Fruit fly (Drosophila melanogaster) whole organism, embryonic: ENCODE data around the gene Rbp4.
A peak's percentile ranks its signal among the peaks of the same experiment; 100 is the strongest.

Source experiments
- Asciz ChIP-seq: fragments of 200-800 bp; sonication (Bioruptor generic); optimal IDR thresholded peaks from 2 replicates; lab custom pipeline; 2017; ENCODE audit warnings: missing biosample characterization, mild to moderate bottlenecking, missing genetic modification characterization, missing genetic modification reagents
- CG11695 ChIP-seq: fragments of 200-800 bp; sonication (Bioruptor generic); IDR thresholded peaks from 3 replicates; pipeline ENCODE4 v1.3.6; 2022; ENCODE audit warnings: missing biosample characterization, missing genetic modification characterization
- CG11696 ChIP-seq: fragments of 200-800 bp; sonication (Bioruptor generic); IDR thresholded peaks from 2 replicates; pipeline ENCODE4 v1.3.6; 2022; ENCODE audit warnings: missing biosample characterization, missing genetic modification characterization
- CG11723 ChIP-seq: fragments of 200-800 bp; sonication (Bioruptor generic); optimal IDR thresholded peaks from 2 replicates; lab custom pipeline; 2017; ENCODE audit warnings: missing biosample characterization, mild to moderate bottlenecking, missing genetic modification characterization
- CG12942 ChIP-seq: fragments of 200-800 bp; sonication (Bioruptor generic); optimal IDR thresholded peaks from 3 replicates; lab custom pipeline; 2016; ENCODE audit warnings: missing biosample characterization, missing genetic modification characterization
- CG13775 ChIP-seq: fragments of 200-800 bp; sonication (Bioruptor generic); optimal IDR thresholded peaks from 3 replicates; lab custom pipeline; 2017; ENCODE audit warnings: missing biosample characterization, mild to moderate bottlenecking, missing genetic modification characterization
- CG15479 ChIP-seq: fragments of 200-800 bp; sonication (Bioruptor generic); optimal IDR thresholded peaks from 3 replicates; lab custom pipeline; 2019; ENCODE audit warnings: missing biosample characterization, mild to moderate bottlenecking, missing genetic modification characterization, moderate library complexity
- CG17359 ChIP-seq: fragments of 200-800 bp; sonication (Bioruptor generic); optimal IDR thresholded peaks from 3 replicates; lab custom pipeline; 2018; ENCODE audit warnings: missing biosample characterization, mild to moderate bottlenecking, missing genetic modification characterization, moderate library complexity
- CG2199 ChIP-seq: fragments of 200-800 bp; sonication (Bioruptor generic); IDR thresholded peaks from 3 replicates; pipeline ENCODE4 v1.3.6; 2022; ENCODE audit warnings: missing biosample characterization, missing genetic modification characterization
- CG3726 ChIP-seq: fragments of 200-800 bp; sonication (Bioruptor generic); IDR thresholded peaks from 3 replicates; pipeline ENCODE4, ENCODE4 v1.3.6; 2022; ENCODE audit warnings: missing biosample characterization, missing genetic modification characterization
- CG6254 ChIP-seq: fragments of 200-800 bp; sonication (Bioruptor generic); optimal IDR thresholded peaks from 3 replicates; lab custom pipeline; 2017; ENCODE audit warnings: mild to moderate bottlenecking, missing biosample characterization, missing genetic modification reagents, missing genetic modification characterization
- CG6683 ChIP-seq: fragments of 200-800 bp; sonication (Bioruptor generic); optimal IDR thresholded peaks from 2 replicates; lab custom pipeline; 2017; ENCODE audit warnings: missing biosample characterization, mild to moderate bottlenecking, missing genetic modification characterization, missing genetic modification reagents
- CG7786 ChIP-seq: fragments of 200-800 bp; sonication (Bioruptor generic); optimal IDR thresholded peaks from 2 replicates; lab custom pipeline; 2016; ENCODE audit warnings: missing biosample characterization, missing genetic modification characterization
- CG7839 ChIP-seq: fragments of 200-800 bp; sonication (Bioruptor generic); optimal IDR thresholded peaks from 3 replicates; lab custom pipeline; 2018; ENCODE audit warnings: missing biosample characterization, mild to moderate bottlenecking, missing genetic modification characterization, moderate library complexity
- CG8478 ChIP-seq: fragments of >200 bp; optimal IDR thresholded peaks from 2 replicates; lab custom pipeline; 2018
- E2f2 ChIP-seq: fragments of 200-800 bp; sonication (Bioruptor generic); IDR thresholded peaks from 2 replicates; pipeline ENCODE4 v1.3.6; 2022; ENCODE audit warnings: missing biosample characterization, missing genetic modification characterization
- Mes4 ChIP-seq: fragments of 200-800 bp; sonication (Bioruptor generic); optimal IDR thresholded peaks from 2 replicates; lab custom pipeline; 2016; ENCODE audit warnings: missing biosample characterization, missing genetic modification characterization
- Opbp ChIP-seq: fragments of 200-800 bp; sonication (Bioruptor generic); IDR thresholded peaks from 3 replicates; pipeline ENCODE4 v1.3.6; 2022; ENCODE audit warnings: missing biosample characterization, missing genetic modification characterization; ENCODE audit not compliant: partially characterized antibody
- Pdp1 ChIP-seq, 2 experiments: fragments of 200-800 bp; sonication (Bioruptor generic); optimal IDR thresholded peaks; 3 replicates each; lab custom pipeline; 2016; ENCODE audit warnings: missing biosample characterization in 2 of 2, missing genetic modification characterization in 2 of 2, mild to moderate bottlenecking in 1 of 2, moderate library complexity in 1 of 2
- ac ChIP-seq: fragments of 200-800 bp; sonication (Bioruptor generic); optimal IDR thresholded peaks from 3 replicates; lab custom pipeline; 2017; ENCODE audit warnings: missing biosample characterization, mild to moderate bottlenecking, missing genetic modification characterization
- bsh ChIP-seq, 2 experiments: fragments of 200-800 bp; sonication (Bioruptor generic); optimal IDR thresholded peaks; 2 replicates each; lab custom pipeline; 2017 to 2018; ENCODE audit warnings: mild to moderate bottlenecking in 2 of 2, missing biosample characterization in 2 of 2, missing genetic modification characterization in 2 of 2, moderate library complexity in 1 of 2
- chinmo ChIP-seq: fragments of 200-800 bp; sonication (Bioruptor generic); IDR thresholded peaks from 4 replicates; pipeline ENCODE4 v1.3.6; 2022; ENCODE audit warnings: missing biosample characterization, missing genetic modification characterization; ENCODE audit not compliant: partially characterized antibody
- corto ChIP-seq: fragments of 200-800 bp; sonication (Bioruptor generic); optimal IDR thresholded peaks from 2 replicates; lab custom pipeline; 2016; ENCODE audit warnings: missing biosample characterization, mild to moderate bottlenecking, missing genetic modification characterization, moderate library complexity
- cwo ChIP-seq: fragments of 200-800 bp; sonication (Bioruptor generic); optimal IDR thresholded peaks from 3 replicates; lab custom pipeline; 2017; ENCODE audit warnings: missing biosample characterization, missing genetic modification characterization, mild to moderate bottlenecking, moderate library complexity, missing genetic modification reagents
- dati ChIP-seq: fragments of 200-800 bp; sonication (Bioruptor generic); IDR thresholded peaks from 2 replicates; pipeline ENCODE4 v1.3.6; 2022; ENCODE audit warnings: missing biosample characterization, missing genetic modification characterization
- en ChIP-seq: fragments of 200-800 bp; sonication (Bioruptor generic); optimal IDR thresholded peaks from 2 replicates; lab custom pipeline; 2016; ENCODE audit warnings: missing biosample characterization, missing genetic modification characterization
- fu2 ChIP-seq: fragments of 200-800 bp; sonication (Bioruptor generic); optimal IDR thresholded peaks from 2 replicates; lab custom pipeline; 2016; ENCODE audit warnings: missing biosample characterization, missing genetic modification characterization
- gcm2 ChIP-seq: fragments of 200-800 bp; sonication (Bioruptor generic); optimal IDR thresholded peaks from 2 replicates; lab custom pipeline; 2016; ENCODE audit warnings: missing biosample characterization, missing genetic modification characterization
- hbn ChIP-seq: fragments of 200-800 bp; sonication (Bioruptor generic); IDR thresholded peaks from 2 replicates; pipeline ENCODE4 v1.3.6; 2022; ENCODE audit warnings: missing biosample characterization, missing genetic modification characterization; ENCODE audit not compliant: partially characterized antibody
- ind ChIP-seq: fragments of 200-800 bp; sonication (Bioruptor generic); optimal IDR thresholded peaks from 3 replicates; lab custom pipeline; 2016; ENCODE audit warnings: missing biosample characterization, missing genetic modification characterization
- lbe ChIP-seq: fragments of 200-800 bp; sonication (Bioruptor generic); optimal IDR thresholded peaks from 2 replicates; lab custom pipeline; 2016; ENCODE audit warnings: missing biosample characterization, mild to moderate bottlenecking, missing genetic modification characterization
- nmo ChIP-seq: fragments of 200-800 bp; sonication (Bioruptor generic); optimal IDR thresholded peaks from 2 replicates; lab custom pipeline; 2018; ENCODE audit warnings: missing biosample characterization, mild to moderate bottlenecking, missing genetic modification characterization, moderate library complexity
- pita ChIP-seq: fragments of 200-800 bp; sonication (Bioruptor generic); optimal IDR thresholded peaks from 2 replicates; lab custom pipeline; 2017; ENCODE audit warnings: missing biosample characterization, mild to moderate bottlenecking, missing genetic modification characterization
- pros ChIP-seq: fragments of 200-800 bp; sonication (Bioruptor generic); optimal IDR thresholded peaks from 3 replicates; lab custom pipeline; 2019; ENCODE audit warnings: missing biosample characterization, mild to moderate bottlenecking, missing genetic modification characterization, moderate library complexity
- ro ChIP-seq: fragments of 200-800 bp; sonication (Bioruptor generic); IDR thresholded peaks from 2 replicates; pipeline ENCODE4 v1.3.6; 2022; ENCODE audit warnings: missing biosample characterization, missing genetic modification characterization
- run ChIP-seq: fragments of 200-800 bp; sonication (Bioruptor generic); optimal IDR thresholded peaks from 3 replicates; lab custom pipeline; 2018; ENCODE audit warnings: missing biosample characterization, mild to moderate bottlenecking, missing genetic modification characterization
- sd ChIP-seq: fragments of 200-800 bp; sonication (Bioruptor generic); optimal IDR thresholded peaks from 3 replicates; lab custom pipeline; 2018; ENCODE audit warnings: missing biosample characterization, mild to moderate bottlenecking, missing genetic modification characterization, moderate library complexity
- slp2 ChIP-seq: fragments of 200-800 bp; sonication (Bioruptor generic); optimal IDR thresholded peaks from 2 replicates; lab custom pipeline; 2016; ENCODE audit warnings: missing biosample characterization, missing genetic modification characterization
- sr ChIP-seq: fragments of 200-800 bp; sonication (Bioruptor generic); IDR thresholded peaks from 3 replicates; pipeline ENCODE4 v1.3.6; 2022; ENCODE audit warnings: missing biosample characterization, missing genetic modification characterization
- sug ChIP-seq: fragments of 200-800 bp; optimal IDR thresholded peaks from 2 replicates; lab custom pipeline; 2019; ENCODE audit warnings: missing biosample characterization, mild to moderate bottlenecking, missing genetic modification characterization, moderate library complexity
- tio ChIP-seq: fragments of 200-800 bp; sonication (Bioruptor generic); optimal IDR thresholded peaks from 2 replicates; lab custom pipeline; 2017; ENCODE audit warnings: missing biosample characterization, missing genetic modification characterization, inconsistent platforms
- tll ChIP-seq, 2 experiments: fragments of 200-800 bp in 1 of 2; fragments of >200 bp in 1 of 2; sonication (Bioruptor generic) in 1 of 2; optimal IDR thresholded peaks; 2 replicates each; lab custom pipeline; 2017 to 2019; ENCODE audit warnings: missing biosample characterization in 2 of 2, missing genetic modification characterization in 2 of 2, mild to moderate bottlenecking in 1 of 2, moderate library complexity in 1 of 2
- vvl ChIP-seq: fragments of 200-800 bp; sonication (Bioruptor generic); IDR thresholded peaks from 2 replicates; pipeline ENCODE4 v1.3.6; 2022; ENCODE audit warnings: missing biosample characterization, missing genetic modification characterization
- wdn ChIP-seq: fragments of 200-800 bp; sonication (Bioruptor generic); IDR thresholded peaks from 2 replicates; pipeline ENCODE4 v1.3.6; 2022; ENCODE audit warnings: missing biosample characterization, missing genetic modification characterization

Rbp4 gene

dm6 chr3R:13686371-13687211 is 30.4 kb upstream of the Rbp4 start, which contains the start of gene omd (continued):
- TF ChIP-seq CG6254: peak; percentile 61
- peak; percentile 56 for TF ChIP-seq CG13775 (GFP tag; lab: Kevin White, UChicago)
- TF ChIP-seq bsh (GFP tag; optimal IDR thresholded peaks at IDR 0.05; lab: Kevin White, UChicago): peak in 1 of 2 experiments; percentile 59
- TF ChIP-seq sd (tag; lab: Kevin White, UChicago): no peak
- TF ChIP-seq slp2 (GFP tag; lab: Kevin White, UChicago): no peak
- no peak for TF ChIP-seq pros
- TF ChIP-seq ac (GFP tag; lab: Kevin White, UChicago): peak; percentile 74
- no peak for TF ChIP-seq CG11696 (GFP tag; lab: Robert Waterston, UW)
- TF ChIP-seq CG11695 (GFP tag; lab: Robert Waterston, UW): peak; percentile 37; the same call in 1 of the 3 replicates
- TF ChIP-seq tll (GFP tag; optimal IDR thresholded peaks at IDR 0.05; lab: Kevin White, UChicago): no peak
- no peak for TF ChIP-seq CG3726 (GFP tag; lab: Robert Waterston, UW)
- TF ChIP-seq Opbp (GFP tag; lab: Robert Waterston, UW): no peak
- no peak for TF ChIP-seq CG8478 (lab: Kevin White, UChicago)
- TF ChIP-seq CG12942 (GFP tag; lab: Kevin White, UChicago): peak; percentile 44
- peak; percentile 45 for TF ChIP-seq Mes4 (GFP tag; lab: Kevin White, UChicago)
- no peak for TF ChIP-seq pita (GFP tag; lab: Kevin White, UChicago)
- TF ChIP-seq ind (GFP tag; lab: Kevin White, UChicago): no peak
- peak; percentile 64 for TF ChIP-seq vvl (GFP tag; lab: Robert Waterston, UW)
- TF ChIP-seq ro (GFP tag; lab: Robert Waterston, UW): no peak
- 0 out of 2 replicates have a peak, but pooled peaks have one; percentile 18 for TF ChIP-seq E2f2 (GFP tag; lab: Robert Waterston, UW)
- no peak for TF ChIP-seq hbn (GFP tag; lab: Robert Waterston, UW)
- TF ChIP-seq, all 482 proteins: peak for 288

- 0 out of 3 replicates have a peak, but pooled peaks have one; percentile 14 for TF ChIP-seq CG2199 (GFP tag; lab: Robert Waterston, UW)
- no peak for TF ChIP-seq dati
- TF ChIP-seq Pdp1 (GFP tag; optimal IDR thresholded peaks at IDR 0.05; lab: Kevin White, UChicago): peak in 1 of 2 experiments; percentile 97
- TF ChIP-seq CG15479 (GFP tag; lab: Kevin White, UChicago): no peak
- peak; percentile 43 for TF ChIP-seq cwo
- TF ChIP-seq chinmo: 0 out of 4 replicates have a peak, but pooled peaks have one; percentile 35
These were observed 29.8 kb upstream of the Rbp4 start for dm6 chr3R:13685969-13686368.

dm6 chr3R:13684569-13685402 is 28.6 kb upstream of the Rbp4 start:
- no peak for TF ChIP-seq nmo
- peak; percentile 27 for TF ChIP-seq sug (tag; lab: Kevin White, UChicago)
- no peak for TF ChIP-seq fu2
- TF ChIP-seq en (GFP tag; lab: Kevin White, UChicago): no peak
- no peak for TF ChIP-seq Asciz
- no peak for TF ChIP-seq sr (GFP tag; lab: Robert Waterston, UW)
- no peak for TF ChIP-seq tio (GFP tag; lab: Kevin White, UChicago)
- no peak for TF ChIP-seq pita (GFP tag; lab: Kevin White, UChicago)
- TF ChIP-seq CG6683 (GFP tag; lab: Kevin White, UChicago): no peak
- no peak for TF ChIP-seq gcm2 (GFP tag; lab: Kevin White, UChicago)
- TF ChIP-seq lbe (GFP tag; lab: Kevin White, UChicago): no peak
- no peak for TF ChIP-seq CG17359 (tag; lab: Kevin White, UChicago)
- no peak for TF ChIP-seq CG7839 (tag; lab: Kevin White, UChicago)
- TF ChIP-seq CG2199 (GFP tag; lab: Robert Waterston, UW): no peak
- TF ChIP-seq CG7786: no peak
- no peak for TF ChIP-seq run (tag; lab: Kevin White, UChicago)
- no peak for TF ChIP-seq wdn
- peak; percentile 17 for TF ChIP-seq corto
- no peak for TF ChIP-seq CG11723
